Worm (Caenorhabditis elegans): ENCODE data around the gene D2045.9.
A peak's percentile ranks its signal among the peaks of the same experiment; 100 is the strongest.

Gene D2045.9

DNA sequence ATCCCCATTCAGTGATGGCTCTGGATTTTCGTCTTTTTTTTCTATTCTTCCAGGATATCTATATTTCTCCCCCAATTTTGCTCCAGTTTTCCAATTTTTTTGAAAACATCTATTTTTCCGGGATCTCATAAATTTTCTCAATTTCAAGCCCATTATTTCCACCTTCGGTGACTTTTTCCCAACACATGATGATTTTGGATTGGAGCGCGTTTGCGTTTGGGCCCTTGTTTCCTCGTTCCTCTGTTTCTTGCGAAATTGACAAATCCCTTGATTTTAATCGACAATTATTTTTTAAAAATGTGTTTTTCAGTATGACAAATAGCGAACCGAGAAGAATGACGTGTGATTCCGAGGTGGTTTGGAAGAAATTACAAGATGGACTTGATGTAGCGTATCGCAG is 4.1 kb upstream of the D2045.9 start, which contains the start of gene cul-1:
cul-1 (plus strand) TSS at position 311 of the 400 bp plus-strand sequence.
- TF ChIP-seq rpc-1 (optimal IDR thresholded peaks at IDR 0.05) (no peak), rpc-1 (tag; optimal IDR thresholded peaks at IDR 0.05) (no peak), mcd-1 (GFP tag; IDR thresholded peaks at IDR 0.05) (0 out of 2 replicates have a peak, but pooled peaks have one; percentile 24), hlh-12 (tag; optimal IDR thresholded peaks at IDR 0.05) (no peak), cebp-1 (GFP tag; IDR thresholded peaks at IDR 0.05) (peak; percentile 68; the same call in 1 of the 2 replicates), cebp-1 (tag; optimal IDR thresholded peaks at IDR 0.05) (peak; percentile 88)

DNA sequence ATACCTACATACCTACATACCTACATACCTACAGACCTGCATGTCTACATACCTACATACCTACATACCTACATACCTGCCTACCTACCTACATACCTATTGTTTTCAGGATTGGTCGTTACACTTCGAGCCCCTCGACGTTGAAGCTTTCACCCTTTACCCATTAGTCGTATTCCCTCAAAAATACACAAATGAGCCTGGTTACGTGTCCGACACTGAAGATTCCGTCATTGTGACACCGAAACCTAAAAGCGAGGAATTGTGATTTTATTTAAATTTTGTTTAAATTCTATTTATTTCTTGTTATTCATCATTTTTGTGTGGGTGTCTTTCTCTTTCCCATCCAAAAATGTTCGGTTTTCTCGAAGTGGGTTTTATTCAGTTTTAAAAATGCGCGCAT is 4.1 kb downstream of the D2045.9 start, which contains the start of gene D2045.7:
D2045.7 (plus strand) TSS at position 301 of the 400 bp plus-strand sequence.
- no peak for TF ChIP-seq F39B2.1 (GFP tag; IDR thresholded peaks at IDR 0.05)
- no peak for TF ChIP-seq nhr-120 (GFP tag; IDR thresholded peaks at IDR 0.05)
- no peak for TF ChIP-seq tlf-1 (GFP tag; optimal IDR thresholded peaks at IDR 0.05)
- no peak for TF ChIP-seq mcd-1 (GFP tag; IDR thresholded peaks at IDR 0.05)
- no peak for TF ChIP-seq nhr-179 (tag; optimal IDR thresholded peaks at IDR 0.05)
- no peak for TF ChIP-seq ztf-25 (GFP tag; IDR thresholded peaks at IDR 0.05)
- TF ChIP-seq mel-28 (tag; optimal IDR thresholded peaks at IDR 0.05; ENCODE audit: borderline replicate concordance) = no peak
- no peak for TF ChIP-seq lin-35 (GFP tag; optimal IDR thresholded peaks at IDR 0.05)

DNA sequence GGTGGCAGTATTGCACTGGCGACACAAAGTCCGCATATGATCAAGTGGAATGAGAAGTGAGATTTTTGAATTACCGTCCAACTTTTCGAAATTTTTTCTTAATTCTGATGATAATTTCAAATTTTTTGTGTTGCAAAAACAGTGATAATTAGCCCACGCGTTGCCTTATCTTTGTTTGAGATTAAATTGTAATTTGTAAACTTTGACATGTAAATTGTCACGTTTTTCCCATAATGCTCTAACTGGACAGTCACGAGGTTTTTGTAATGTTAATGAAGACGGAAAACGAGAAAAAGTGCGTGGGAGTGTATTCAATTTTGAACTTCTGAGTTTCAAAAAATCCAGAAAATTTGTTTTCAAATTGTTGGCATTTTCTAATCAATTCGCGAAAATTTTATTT is 6.5 kb downstream of the D2045.9 start:
- no peak for TF ChIP-seq lag-1 (GFP tag; IDR thresholded peaks at IDR 0.05)
- no peak for TF ChIP-seq nhr-120 (GFP tag; IDR thresholded peaks at IDR 0.05)
- TF ChIP-seq C17E4.6 (GFP tag; IDR thresholded peaks at IDR 0.05) = no peak
- TF ChIP-seq dpl-1 (GFP tag; optimal IDR thresholded peaks at IDR 0.05) = no peak
- TF ChIP-seq snpc-3.4 (tag; optimal IDR thresholded peaks at IDR 0.05) = no peak
- no peak for TF ChIP-seq ama-1 (optimal IDR thresholded peaks at IDR 0.05)
- TF ChIP-seq ama-1 (GFP tag; optimal IDR thresholded peaks at IDR 0.05) = no peak
- TF ChIP-seq ztf-3 (GFP tag; optimal IDR thresholded peaks at IDR 0.05) = no peak
- no peak for TF ChIP-seq him-1 (tag; optimal IDR thresholded peaks at IDR 0.05)
- no peak for TF ChIP-seq ztf-6 (GFP tag; IDR thresholded peaks at IDR 0.05)
- no peak for TF ChIP-seq sea-2 (GFP tag; IDR thresholded peaks at IDR 0.05)
- TF ChIP-seq tbp1 (GFP tag; optimal IDR thresholded peaks at IDR 0.05) = no peak
- TF ChIP-seq madf-10 (tag; optimal IDR thresholded peaks at IDR 0.05) = no peak
- no peak for TF ChIP-seq mxl-1 (tag; optimal IDR thresholded peaks at IDR 0.05)
- TF ChIP-seq let-526 (GFP tag; IDR thresholded peaks at IDR 0.05) = no peak
- no peak for TF ChIP-seq F39B2.1 (GFP tag; IDR thresholded peaks at IDR 0.05)
- no peak for TF ChIP-seq C06A6.2 (GFP tag; conservative IDR thresholded peaks at IDR 0.05)
- TF ChIP-seq mes-4 (tag; optimal IDR thresholded peaks at IDR 0.05) = no peak
- TF ChIP-seq hmg-1.2 (GFP tag; IDR thresholded peaks at IDR 0.05) = no peak

DNA sequence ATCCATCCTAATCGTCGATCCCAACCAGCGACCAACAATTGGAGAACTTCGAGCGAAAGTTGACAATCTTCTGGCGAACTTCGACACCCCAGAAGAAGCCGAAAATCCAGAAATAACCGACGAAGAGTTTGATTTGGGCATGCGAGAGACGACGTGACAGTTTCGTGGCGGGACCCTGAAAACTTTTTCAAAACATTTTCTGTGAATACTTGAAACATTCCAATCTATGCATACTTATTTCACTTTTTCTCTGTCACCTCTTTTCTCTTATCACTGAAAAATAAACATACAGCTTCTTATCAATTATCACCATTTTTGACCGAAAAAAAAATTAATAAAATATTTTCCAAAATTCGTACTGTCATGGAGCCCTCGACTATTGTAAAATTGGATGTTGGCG is 6.9 kb downstream of the D2045.9 start, which contains the start of gene D2045.8:
D2045.8 (plus strand) TSS at position 301 of the 400 bp plus-strand sequence.
- TF ChIP-seq ceh-27 (GFP tag; optimal IDR thresholded peaks at IDR 0.05) (no peak), Y67H2A.10 (GFP tag; conservative IDR thresholded peaks at IDR 0.05) (no peak), hrde-1 (tag; optimal IDR thresholded peaks at IDR 0.05; ENCODE audit: borderline replicate concordance) (no peak), rcor-1 (GFP tag; IDR thresholded peaks at IDR 0.05) (no peak), zfh-2 (GFP tag; conservative IDR thresholded peaks at IDR 0.05) (no peak), F10E7.11 (tag; optimal IDR thresholded peaks at IDR 0.05) (no peak), sptf-2 (GFP tag; optimal IDR thresholded peaks at IDR 0.05) (no peak), ceh-58 (GFP tag; IDR thresholded peaks at IDR 0.05) (no peak), lsl-1 (GFP tag; optimal IDR thresholded peaks at IDR 0.05) (no peak), ztf-3 (GFP tag; optimal IDR thresholded peaks at IDR 0.05) (no peak)
